Worm (Caenorhabditis elegans) whole organism, L4/young adult: Measurements from ENCODE around the gene K03B8.4.

Experiments
- W03F9.2 ChIP-seq: fragments of 150-350 bp; optimal IDR thresholded peaks from 2 replicates; lab custom pipeline; 2014; ENCODE audit warnings: missing biosample characterization, missing genetic modification characterization
- dao-5 ChIP-seq: sonication (generic microtip); optimal IDR thresholded peaks from 2 replicates; lab custom pipeline; 2016; ENCODE audit warnings: missing genotype, missing genetic modification characterization, moderate library complexity, missing compliant biosample characterization
- him-1 ChIP-seq: sonication (generic microtip); optimal IDR thresholded peaks from 2 replicates; lab custom pipeline; 2016; ENCODE audit warnings: missing genotype, missing genetic modification reagents, missing genetic modification characterization, missing compliant biosample characterization

K03B8.4 gene

DNA sequence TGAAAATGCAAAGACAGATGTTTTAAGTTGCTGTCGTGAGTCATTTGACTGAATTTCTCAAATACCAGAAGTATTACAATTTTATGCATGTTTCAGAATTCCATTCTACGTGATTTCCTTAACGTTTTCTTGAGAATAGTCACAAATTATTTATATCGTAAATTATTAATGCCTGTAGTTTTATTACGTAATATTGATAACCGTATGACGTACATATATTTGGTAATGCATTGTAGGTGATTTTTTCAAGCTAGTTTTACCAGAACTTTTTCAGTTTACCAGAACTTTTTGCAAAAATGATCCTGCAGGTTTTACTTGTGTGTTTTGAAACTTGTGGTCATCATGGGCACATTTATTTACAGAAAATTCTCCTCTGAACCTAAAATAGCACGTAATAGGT is 21.0 kb downstream of the K03B8.4 start:
- TF ChIP-seq W03F9.2 (tag; lab: Kevin White, UChicago) (no peak), dao-5 (no peak), him-1 (tag; lab: Kevin White, UChicago) (no peak)

ce11 chrV:11372284-11372878 is 22.5 kb downstream of the K03B8.4 start:
- TF ChIP-seq W03F9.2 (tag; lab: Kevin White, UChicago) (no peak), dao-5 (no peak), him-1 (tag; lab: Kevin White, UChicago) (no peak)

DNA sequence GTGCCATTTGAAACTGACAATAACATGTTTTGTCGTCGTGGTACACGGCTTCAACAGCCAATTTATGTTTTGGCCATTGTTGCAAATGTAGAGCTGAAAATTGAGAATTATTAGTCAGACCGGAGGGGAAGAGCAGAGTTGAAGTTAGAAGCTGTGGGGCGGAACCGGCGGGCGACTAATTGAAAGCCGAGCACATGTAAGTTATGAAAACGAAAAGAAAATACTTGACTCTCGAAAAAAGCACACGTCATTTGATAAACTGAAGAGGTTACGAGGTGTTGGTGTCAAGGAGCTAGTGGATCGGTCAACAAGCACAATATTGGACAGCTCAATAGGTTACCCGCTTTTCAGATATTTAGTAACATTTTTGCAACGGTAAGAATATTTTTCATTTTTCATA is 28.8 kb downstream of the K03B8.4 start, which contains the start of gene dop-5:
Gene dop-5 (minus strand): TSS at position 101 of the 400 bp plus-strand sequence.
- TF ChIP-seq W03F9.2 (tag; lab: Kevin White, UChicago) (no peak), dao-5 (no peak), him-1 (tag; lab: Kevin White, UChicago) (no peak)

ce11 chrV:11363575-11363974 is 31.3 kb downstream of the K03B8.4 start:
- TF ChIP-seq dao-5, result no peak
- no peak for TF ChIP-seq him-1 (tag; lab: Kevin White, UChicago)
- TF ChIP-seq W03F9.2 (tag; lab: Kevin White, UChicago), result no peak

- TF ChIP-seq W03F9.2 (tag; lab: Kevin White, UChicago) (no peak), dao-5 (no peak), him-1 (tag; lab: Kevin White, UChicago) (no peak)
Observed at ce11 chrV:11354264-11354663, 40.7 kb downstream of the K03B8.4 start.

- TF ChIP-seq W03F9.2 (tag; lab: Kevin White, UChicago) (no peak), him-1 (tag; lab: Kevin White, UChicago) (no peak), dao-5 (no peak)
Observed at ce11 chrV:11352893-11353292, 42.0 kb downstream of the K03B8.4 start, which contains the start of gene npr-25. Gene npr-25 (minus strand): TSS chrV:11352993.

ce11 chrV:11351263-11351662 is 43.7 kb downstream of the K03B8.4 start:
- TF ChIP-seq W03F9.2 (tag; lab: Kevin White, UChicago), result no peak
- TF ChIP-seq dao-5, result no peak
- no peak for TF ChIP-seq him-1 (tag; lab: Kevin White, UChicago)

- TF ChIP-seq him-1 (tag; lab: Kevin White, UChicago), result no peak
- TF ChIP-seq dao-5, result no peak
- TF ChIP-seq W03F9.2 (tag; lab: Kevin White, UChicago), result no peak
Observed at ce11 chrV:11346912-11347311, 48.0 kb downstream of the K03B8.4 start, which contains the start of gene grl-7. Gene grl-7 (minus strand): TSS chrV:11347012.

DNA sequence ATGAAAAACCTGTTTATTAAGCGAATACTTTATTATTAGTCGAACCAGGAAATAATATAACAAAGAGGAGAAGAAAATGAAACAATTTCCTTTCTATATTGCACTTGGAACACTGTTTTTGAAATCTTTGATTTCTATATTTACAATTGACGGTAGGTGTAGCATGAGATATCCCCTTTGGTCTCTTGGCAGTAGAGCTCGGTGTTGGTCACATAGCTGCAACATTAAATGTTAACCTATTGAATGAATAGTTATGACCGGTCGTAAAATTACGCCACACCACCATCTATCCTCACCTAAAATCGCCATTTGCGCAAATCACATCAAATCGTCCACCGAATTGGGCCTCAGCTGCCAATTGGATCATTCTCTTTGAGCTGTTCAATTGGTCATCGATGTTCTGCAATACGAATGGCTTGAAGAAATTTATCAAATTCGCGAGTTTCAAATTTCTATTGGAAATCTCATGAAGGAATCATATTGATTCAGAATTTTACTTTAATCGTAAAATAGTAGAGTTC is 50.0 kb downstream of the K03B8.4 start:
- TF ChIP-seq W03F9.2 (tag; lab: Kevin White, UChicago) (no peak), him-1 (tag; lab: Kevin White, UChicago) (no peak), dao-5 (no peak)
